Worm (Caenorhabditis elegans) whole organism, L1 larva: Measurements from ENCODE around the gene hbl-1.

Experiments
- ceh-82 ChIP-seq, 3 experiments: fragments of 150-350 bp in 1 of 3; sonication (generic microtip) in 2 of 3; optimal IDR thresholded peaks; 2 replicates each; lab custom pipeline; 2014 to 2017; ENCODE audit warnings: missing biosample characterization in 3 of 3, missing genetic modification characterization in 3 of 3
- ceh-88 ChIP-seq: fragments of 200-800 bp; sonication (Bioruptor generic); IDR thresholded peaks from 2 replicates; pipeline ENCODE4 v1.3.6; 2022; ENCODE audit warnings: missing genetic modification characterization, missing compliant biosample characterization
- sup-37 ChIP-seq: fragments of 200-800 bp; sonication (Bioruptor generic); optimal IDR thresholded peaks from 2 replicates; lab custom pipeline; 2018; ENCODE audit warnings: mild to moderate bottlenecking, missing genetic modification characterization, missing compliant biosample characterization
- unc-86 ChIP-seq: sonication (generic microtip); optimal IDR thresholded peaks from 2 replicates; lab custom pipeline; 2016; ENCODE audit warnings: missing genetic modification characterization, missing compliant biosample characterization
- unc-98 ChIP-seq: fragments of 200-800 bp; sonication (Bioruptor generic); IDR thresholded peaks from 2 replicates; pipeline ENCODE4 v1.3.6; 2022; ENCODE audit warnings: missing genetic modification characterization, missing compliant biosample characterization

DNA sequence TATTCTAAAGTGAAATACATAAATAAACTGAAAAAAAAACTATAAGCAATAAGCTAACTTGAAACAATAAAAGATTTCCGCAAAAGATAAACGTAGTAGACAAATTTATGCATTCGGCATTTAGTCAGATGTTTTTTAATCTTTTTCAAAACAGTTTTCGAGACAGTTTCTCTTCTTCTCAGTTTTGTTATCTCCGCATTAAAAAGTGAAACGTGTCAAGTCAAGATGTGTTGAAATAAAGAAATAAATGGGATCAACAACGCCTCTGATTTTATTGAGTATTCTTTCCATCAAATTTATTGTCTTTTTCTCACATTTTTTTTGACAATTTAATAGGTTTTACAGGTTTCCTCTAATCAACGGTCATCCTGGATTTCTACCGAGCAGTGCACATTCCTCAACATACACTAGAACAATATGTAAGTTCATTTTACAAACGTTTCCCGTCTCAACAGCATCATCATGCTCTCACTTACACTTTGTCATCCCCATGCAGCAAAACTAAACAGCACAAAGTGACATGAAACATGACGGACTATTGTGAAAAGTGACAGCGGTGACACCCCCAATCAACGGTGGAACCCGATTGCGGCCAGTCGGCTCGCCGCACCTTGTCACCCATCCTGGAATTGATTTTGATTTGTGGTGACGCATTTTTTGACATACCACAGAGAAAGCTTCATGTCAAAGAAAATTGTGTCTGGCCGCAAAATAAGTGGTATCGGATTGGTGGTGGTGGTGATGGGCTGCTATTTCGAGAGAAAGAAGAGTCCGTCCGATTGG is 32.7 kb downstream of the hbl-1 start:
- TF ChIP-seq unc-86 (tag; lab: Kevin White, UChicago), result no peak
- TF ChIP-seq ceh-88 (GFP tag; lab: Robert Waterston, UW), result no peak
- TF ChIP-seq sup-37 (GFP tag; lab: Kevin White, UChicago), result no peak
- TF ChIP-seq ceh-82 (tag; optimal IDR thresholded peaks at IDR 0.05; lab: Kevin White, UChicago), result no peak
- TF ChIP-seq unc-98, result no peak
